Worm (Caenorhabditis elegans) whole organism, late embryonic: ENCODE data around the gene F57H12.5.

Experiments
- C38D4.7 ChIP-seq: fragments of 200-800 bp; sonication (Bioruptor generic); optimal IDR thresholded peaks from 2 replicates; lab custom pipeline; 2018; ENCODE audit warnings: mild to moderate bottlenecking, missing genetic modification characterization, moderate library complexity, missing compliant biosample characterization
- T23F11.4 ChIP-seq: fragments of 200-800 bp; sonication (Bioruptor generic); optimal IDR thresholded peaks from 2 replicates; lab custom pipeline; 2018; ENCODE audit warnings: mild to moderate bottlenecking, missing genetic modification characterization, missing compliant biosample characterization
- ama-1 ChIP-seq: fragments of 150-350 bp; optimal IDR thresholded peaks from 2 replicates; lab custom pipeline; 2014
- ceh-9 ChIP-seq: sonication (generic microtip); optimal IDR thresholded peaks from 2 replicates; lab custom pipeline; 2016; ENCODE audit warnings: mild to moderate bottlenecking, missing genetic modification characterization, inconsistent platforms, missing compliant biosample characterization
- dve-1 ChIP-seq: sonication (generic microtip); optimal IDR thresholded peaks from 2 replicates; lab custom pipeline; 2017; ENCODE audit warnings: antibody characterized with exemption, mild to moderate bottlenecking, missing genetic modification characterization, missing compliant biosample characterization
- eyg-1 ChIP-seq: sonication (generic microtip); optimal IDR thresholded peaks from 2 replicates; lab custom pipeline; 2016; ENCODE audit warnings: missing genotype, missing genetic modification characterization, missing compliant biosample characterization
- nhr-11 ChIP-seq: fragments of 150-350 bp; optimal IDR thresholded peaks from 2 replicates; lab custom pipeline; 2014; ENCODE audit warnings: missing biosample characterization, missing genetic modification characterization
- npax-4 ChIP-seq: sonication (generic microtip); optimal IDR thresholded peaks from 2 replicates; lab custom pipeline; 2016; ENCODE audit warnings: missing genetic modification characterization, missing compliant biosample characterization
- pqm-1 ChIP-seq: sonication (generic microtip); optimal IDR thresholded peaks from 2 replicates; lab custom pipeline; 2016; ENCODE audit warnings: missing genetic modification characterization, missing compliant biosample characterization
- pros-1 ChIP-seq: fragments of 150-350 bp; optimal IDR thresholded peaks from 2 replicates; lab custom pipeline; 2014; ENCODE audit warnings: missing biosample characterization, missing genetic modification reagents, missing genetic modification characterization
- sox-2 ChIP-seq: fragments of 200-800 bp; sonication (Bioruptor generic); IDR thresholded peaks from 2 replicates; pipeline ENCODE4 v1.3.6; 2022; ENCODE audit warnings: missing genetic modification reagents, missing genetic modification characterization, missing compliant biosample characterization
- tbx-2 ChIP-seq: sonication (generic microtip); optimal IDR thresholded peaks from 2 replicates; lab custom pipeline; 2016; ENCODE audit warnings: missing genetic modification characterization, missing compliant biosample characterization
- tbx-7 ChIP-seq: sonication (generic microtip); optimal IDR thresholded peaks from 2 replicates; lab custom pipeline; 2016; ENCODE audit warnings: missing genotype, missing genetic modification characterization, missing compliant biosample characterization

ce11 chrIV:7977452-7977940, 10.4 kb downstream of the F57H12.5 start, which contains the start of gene ora-1:
- TF ChIP-seq sox-2 (GFP tag; lab: Robert Waterston, UW), result no peak
- no peak for TF ChIP-seq ceh-9
- TF ChIP-seq T23F11.4 (GFP tag; lab: Kevin White, UChicago), result no peak
- no peak for TF ChIP-seq pros-1
- TF ChIP-seq dve-1 (tag; lab: Kevin White, UChicago), result no peak
- no peak for TF ChIP-seq tbx-2 (tag; lab: Kevin White, UChicago)
- TF ChIP-seq pqm-1 (tag; lab: Kevin White, UChicago), result no peak
- no peak for TF ChIP-seq C38D4.7 (GFP tag; lab: Kevin White, UChicago)
- no peak for TF ChIP-seq npax-4 (tag; lab: Kevin White, UChicago)
- no peak for TF ChIP-seq tbx-7 (tag; lab: Kevin White, UChicago)
- no peak for TF ChIP-seq nhr-11 (tag; lab: Kevin White, UChicago)
- TF ChIP-seq eyg-1 (tag; lab: Kevin White, UChicago), result no peak
- no peak for TF ChIP-seq ama-1
